Fruit fly (Drosophila melanogaster) whole organism, embryonic: ENCODE measurements around the gene CG15170.

ENCODE experiments used
- CG11695 ChIP-seq: fragments of 200-800 bp; sonication (Bioruptor generic); IDR thresholded peaks from 3 replicates; pipeline ENCODE4 v1.3.6; 2022; ENCODE audit warnings: missing biosample characterization, missing genetic modification characterization
- CG13775 ChIP-seq: fragments of 200-800 bp; sonication (Bioruptor generic); optimal IDR thresholded peaks from 3 replicates; lab custom pipeline; 2017; ENCODE audit warnings: missing biosample characterization, mild to moderate bottlenecking, missing genetic modification characterization
- CG14014 ChIP-seq: fragments of 200-800 bp; sonication (Bioruptor generic); IDR thresholded peaks from 2 replicates; pipeline ENCODE4 v1.3.6; 2022; ENCODE audit warnings: missing biosample characterization, missing genetic modification characterization
- CG15073 ChIP-seq: fragments of 200-800 bp; sonication (Bioruptor generic); optimal IDR thresholded peaks from 2 replicates; lab custom pipeline; 2016; ENCODE audit warnings: missing biosample characterization, missing genetic modification characterization
- CG15269 ChIP-seq: fragments of 200-800 bp; sonication (Bioruptor generic); optimal IDR thresholded peaks from 2 replicates; lab custom pipeline; 2018; ENCODE audit warnings: missing biosample characterization, mild to moderate bottlenecking, missing genetic modification characterization, moderate library complexity
- CG15696 ChIP-seq: fragments of 200-800 bp; sonication (Bioruptor generic); optimal IDR thresholded peaks from 2 replicates; lab custom pipeline; 2019; ENCODE audit warnings: missing biosample characterization, mild to moderate bottlenecking, missing genetic modification characterization, moderate library complexity
- CG16863 ChIP-seq: fragments of 200-800 bp; sonication (Bioruptor generic); optimal IDR thresholded peaks from 3 replicates; lab custom pipeline; 2016; ENCODE audit warnings: missing biosample characterization, missing genetic modification characterization
- CG17186 ChIP-seq: fragments of 200-800 bp; sonication (Bioruptor generic); optimal IDR thresholded peaks from 3 replicates; lab custom pipeline; 2017; ENCODE audit warnings: missing biosample characterization, missing genetic modification reagents, missing genetic modification characterization
- CG17385 ChIP-seq: fragments of 200-800 bp; sonication (Bioruptor generic); optimal IDR thresholded peaks from 3 replicates; lab custom pipeline; 2018; ENCODE audit warnings: missing biosample characterization, mild to moderate bottlenecking, missing genetic modification characterization
- CG30020 ChIP-seq: fragments of 200-800 bp; optimal IDR thresholded peaks from 2 replicates; lab custom pipeline; 2019; ENCODE audit warnings: missing biosample characterization, mild to moderate bottlenecking, missing genetic modification characterization, moderate library complexity
- CG34376 ChIP-seq: fragments of 200-800 bp; sonication (Bioruptor generic); optimal IDR thresholded peaks from 2 replicates; lab custom pipeline; 2018; ENCODE audit warnings: missing biosample characterization, mild to moderate bottlenecking, missing genetic modification characterization
- CG3726 ChIP-seq: fragments of 200-800 bp; sonication (Bioruptor generic); IDR thresholded peaks from 3 replicates; pipeline ENCODE4, ENCODE4 v1.3.6; 2022; ENCODE audit warnings: missing biosample characterization, missing genetic modification characterization
- CG43689 ChIP-seq: fragments of 200-800 bp; sonication (Bioruptor generic); IDR thresholded peaks from 2 replicates; pipeline ENCODE4 v1.3.6; 2022; ENCODE audit warnings: missing biosample characterization, missing genetic modification characterization
- CG7987 ChIP-seq: fragments of 200-800 bp; sonication (Bioruptor generic); optimal IDR thresholded peaks from 2 replicates; lab custom pipeline; 2018; ENCODE audit warnings: missing biosample characterization, mild to moderate bottlenecking, missing genetic modification characterization, moderate library complexity
- CG8281 ChIP-seq: fragments of 200-800 bp; sonication (Bioruptor generic); optimal IDR thresholded peaks from 2 replicates; lab custom pipeline; 2018; ENCODE audit warnings: missing biosample characterization, mild to moderate bottlenecking, missing genetic modification characterization, moderate library complexity
- CG8388 ChIP-seq: fragments of 200-800 bp; sonication (Bioruptor generic); optimal IDR thresholded peaks from 2 replicates; lab custom pipeline; 2019; ENCODE audit warnings: missing biosample characterization, mild to moderate bottlenecking, missing genetic modification characterization, moderate library complexity
- CG8765 ChIP-seq: fragments of 200-800 bp; sonication (Bioruptor generic); IDR thresholded peaks from 2 replicates; pipeline ENCODE4 v1.3.6; 2022; ENCODE audit warnings: missing biosample characterization, missing genetic modification characterization
- CG9215 ChIP-seq: fragments of 200-800 bp; sonication (Bioruptor generic); IDR thresholded peaks from 2 replicates; pipeline ENCODE4 v1.3.6; 2022; ENCODE audit warnings: missing biosample characterization, missing genetic modification characterization
- CG9609 ChIP-seq: fragments of 200-800 bp; sonication (Bioruptor generic); optimal IDR thresholded peaks from 3 replicates; lab custom pipeline; 2016; ENCODE audit warnings: missing biosample characterization, missing genetic modification characterization
- Dad ChIP-seq: fragments of 200-800 bp; sonication (Bioruptor generic); optimal IDR thresholded peaks from 3 replicates; lab custom pipeline; 2016; ENCODE audit warnings: missing biosample characterization, missing genetic modification characterization
- Eip74EF ChIP-seq, 2 experiments: fragments of 200-800 bp in 1 of 2; fragments of >200 bp in 1 of 2; sonication (Bioruptor generic) in 1 of 2; optimal IDR thresholded peaks; 2 replicates each; lab custom pipeline; 2017 to 2019; ENCODE audit warnings: missing biosample characterization in 2 of 2, missing genetic modification characterization in 2 of 2, mild to moderate bottlenecking in 1 of 2, moderate library complexity in 1 of 2
- Ets65A ChIP-seq: fragments of 200-800 bp; sonication (Bioruptor generic); peaks from one replicate; lab custom pipeline; 2016; ENCODE audit warnings: missing biosample characterization, missing genetic modification characterization
- Hr51 ChIP-seq, 2 experiments: fragments of 200-800 bp; sonication (Bioruptor generic); optimal IDR thresholded peaks; 2 replicates in 1 of 2; 3 replicates in 1 of 2; lab custom pipeline; 2016 to 2018; ENCODE audit warnings: missing biosample characterization in 2 of 2, missing genetic modification characterization in 2 of 2, mild to moderate bottlenecking in 1 of 2, moderate library complexity in 1 of 2
- Pdp1 ChIP-seq, 2 experiments: fragments of 200-800 bp; sonication (Bioruptor generic); optimal IDR thresholded peaks; 3 replicates each; lab custom pipeline; 2016; ENCODE audit warnings: missing biosample characterization in 2 of 2, missing genetic modification characterization in 2 of 2, mild to moderate bottlenecking in 1 of 2, moderate library complexity in 1 of 2
- Poxn ChIP-seq: fragments of 200-800 bp; sonication (Bioruptor generic); IDR thresholded peaks from 2 replicates; pipeline ENCODE4 v1.3.6; 2022; ENCODE audit warnings: missing biosample characterization, missing genetic modification characterization
- Ptx1 ChIP-seq: fragments of 200-800 bp; sonication (Bioruptor generic); IDR thresholded peaks from 2 replicates; pipeline ENCODE4 v1.3.6; 2022; ENCODE audit warnings: missing biosample characterization, missing genetic modification characterization
- Trl ChIP-seq, 3 experiments: fragments of >200 bp in 2 of 3; fragments of 200-800 bp in 1 of 3; sonication (Bioruptor generic) in 1 of 3; optimal IDR thresholded peaks; 2 replicates in 1 of 3; 3 replicates in 2 of 3; lab custom pipeline; 2016 to 2017; ENCODE audit warnings: missing biosample characterization in 1 of 3, missing genetic modification characterization in 1 of 3
- dysf ChIP-seq: fragments of 200-800 bp; sonication (Bioruptor generic); IDR thresholded peaks from 3 replicates; pipeline ENCODE4 v1.3.6; 2022; ENCODE audit warnings: missing biosample characterization, missing genetic modification characterization
- fd102C ChIP-seq: fragments of 200-800 bp; sonication (Bioruptor generic); optimal IDR thresholded peaks from 2 replicates; lab custom pipeline; 2018; ENCODE audit warnings: missing biosample characterization, mild to moderate bottlenecking, missing genetic modification characterization, moderate library complexity
- hb ChIP-seq: fragments of 200-800 bp; sonication (Bioruptor generic); IDR thresholded peaks from 3 replicates; pipeline ENCODE4 v1.3.6; 2022; ENCODE audit warnings: missing biosample characterization, missing genetic modification characterization; ENCODE audit not compliant: partially characterized antibody
- kni ChIP-seq: fragments of 200-800 bp; sonication (Bioruptor generic); optimal IDR thresholded peaks from 3 replicates; lab custom pipeline; 2017; ENCODE audit warnings: mild to moderate bottlenecking, missing biosample characterization, missing genetic modification reagents, missing genetic modification characterization
- lbe ChIP-seq: fragments of 200-800 bp; sonication (Bioruptor generic); optimal IDR thresholded peaks from 2 replicates; lab custom pipeline; 2016; ENCODE audit warnings: missing biosample characterization, mild to moderate bottlenecking, missing genetic modification characterization
- mam ChIP-seq: fragments of 200-800 bp; sonication (Bioruptor generic); optimal IDR thresholded peaks from 3 replicates; lab custom pipeline; 2016; ENCODE audit warnings: missing biosample characterization, missing genetic modification characterization
- p53 ChIP-seq: fragments of 200-800 bp; sonication (Bioruptor generic); optimal IDR thresholded peaks from 2 replicates; lab custom pipeline; 2016; ENCODE audit warnings: missing biosample characterization, missing genetic modification characterization
- pan ChIP-seq, 4 experiments: fragments of >200 bp in 3 of 4; fragments of 200-800 bp in 1 of 4; sonication (Bioruptor generic) in 1 of 4; optimal IDR thresholded peaks in 3 of 4; IDR thresholded peaks in 1 of 4; 2 replicates each; pipeline versions ENCODE4 v1.3.6 to Lab custom; 2017 to 2022; ENCODE audit warnings: missing biosample characterization in 2 of 4, missing genetic modification characterization in 2 of 4, mixed read lengths in 1 of 4
- tap ChIP-seq: fragments of 200-800 bp; optimal IDR thresholded peaks from 3 replicates; lab custom pipeline; 2019; ENCODE audit warnings: missing biosample characterization, mild to moderate bottlenecking, missing genetic modification characterization, moderate library complexity
- tll ChIP-seq, 2 experiments: fragments of 200-800 bp in 1 of 2; fragments of >200 bp in 1 of 2; sonication (Bioruptor generic) in 1 of 2; optimal IDR thresholded peaks; 2 replicates each; lab custom pipeline; 2017 to 2019; ENCODE audit warnings: missing biosample characterization in 2 of 2, missing genetic modification characterization in 2 of 2, mild to moderate bottlenecking in 1 of 2, moderate library complexity in 1 of 2
- vfl ChIP-seq: fragments of 200-800 bp; sonication (Bioruptor generic); optimal IDR thresholded peaks from 2 replicates; lab custom pipeline; 2016; ENCODE audit warnings: missing biosample characterization, missing genetic modification characterization
- vnd ChIP-seq: fragments of 200-800 bp; sonication (Bioruptor generic); IDR thresholded peaks from 3 replicates; pipeline ENCODE4 v1.3.6; 2022; ENCODE audit warnings: missing biosample characterization, missing genetic modification characterization; ENCODE audit not compliant: partially characterized antibody
- zf30C ChIP-seq: fragments of 200-800 bp; sonication (Bioruptor generic); optimal IDR thresholded peaks from 3 replicates; lab custom pipeline; 2018; ENCODE audit warnings: missing biosample characterization, mild to moderate bottlenecking, missing genetic modification characterization

Gene CG15170

dm6 chr2L:19023972-19024743 lies 34.1 kb upstream of the CG15170 start (continued):
- peak; percentile 57 for TF ChIP-seq CG13775 (GFP tag; lab: Kevin White, UChicago)
- no peak for TF ChIP-seq p53 (GFP tag; lab: Kevin White, UChicago)
- no peak for TF ChIP-seq Poxn (GFP tag; lab: Robert Waterston, UW)
- TF ChIP-seq CG15269 (tag; lab: Kevin White, UChicago) = peak; percentile 84
- peak in 1 of 2 experiments; percentile 66 for TF ChIP-seq Eip74EF (GFP tag; optimal IDR thresholded peaks at IDR 0.05; lab: Kevin White, UChicago)
- peak; percentile 51 for TF ChIP-seq zf30C (GFP tag; lab: Kevin White, UChicago)
- TF ChIP-seq CG8765 (GFP tag; lab: Robert Waterston, UW) = no peak
- TF ChIP-seq CG11695 (GFP tag; lab: Robert Waterston, UW) = peak; percentile 66
- peak; percentile 72; the same call in 2 of the 3 replicates for TF ChIP-seq dysf (GFP tag; lab: Robert Waterston, UW)
- TF ChIP-seq kni (GFP tag; lab: Kevin White, UChicago) = no peak
- TF ChIP-seq CG17186 = no peak
- no peak for TF ChIP-seq CG9609
- peak; percentile 10 for TF ChIP-seq CG7987 (GFP tag; lab: Kevin White, UChicago)
- TF ChIP-seq Dad = no peak
- no peak for TF ChIP-seq Trl (optimal IDR thresholded peaks at IDR 0.05; lab: Kevin White, UChicago)
- no peak for TF ChIP-seq Trl (GFP tag; optimal IDR thresholded peaks at IDR 0.05; lab: Kevin White, UChicago)
- peak; percentile 67 for TF ChIP-seq CG34376
- peak; percentile 46; the same call in 1 of the 2 replicates for TF ChIP-seq CG9215
- peak; percentile 38 for TF ChIP-seq vfl (GFP tag; lab: Kevin White, UChicago)
- no peak for TF ChIP-seq pan (optimal IDR thresholded peaks at IDR 0.05; lab: Kevin White, UChicago)
- no peak for TF ChIP-seq pan (GFP tag; optimal IDR thresholded peaks at IDR 0.05 in 1 of 2, IDR thresholded peaks at IDR 0.05 in 1 of 2)
- TF ChIP-seq Ptx1 (GFP tag; lab: Robert Waterston, UW) = peak; percentile 68
- peak; percentile 58; the same call in 1 of the 2 replicates for TF ChIP-seq CG14014 (GFP tag; lab: Robert Waterston, UW)
- no peak for TF ChIP-seq lbe (GFP tag; lab: Kevin White, UChicago)
- no peak for TF ChIP-seq fd102C (GFP tag; lab: Kevin White, UChicago)
- peak; percentile 51 for TF ChIP-seq mam
- TF ChIP-seq CG8281 = peak; percentile 19
- TF ChIP-seq CG17385 (GFP tag; lab: Kevin White, UChicago) = peak; percentile 76
- peak; percentile 10 for TF ChIP-seq CG30020 (tag; lab: Kevin White, UChicago)
- peak; percentile 65 for TF ChIP-seq CG8388 (GFP tag; lab: Kevin White, UChicago)
- no peak for TF ChIP-seq CG3726
- no peak for TF ChIP-seq tll (GFP tag; optimal IDR thresholded peaks at IDR 0.05; lab: Kevin White, UChicago)
- TF ChIP-seq Ets65A (GFP tag; lab: Kevin White, UChicago) = peak; percentile 89
- no peak for TF ChIP-seq CG43689 (GFP tag; lab: Robert Waterston, UW)
- peak in 1 of 2 experiments; percentile 86 for TF ChIP-seq Hr51 (GFP tag; optimal IDR thresholded peaks at IDR 0.05; lab: Kevin White, UChicago)
- no peak for TF ChIP-seq CG15073 (GFP tag; lab: Kevin White, UChicago)
- TF ChIP-seq CG15696 (tag; lab: Kevin White, UChicago) = peak; percentile 9

dm6 chr2L:19022221-19022516 lies 32.1 kb upstream of the CG15170 start, which contains the start of gene CG15172:
Gene CG15172, plus strand, starts transcription at chr2L:19022417.
- TF ChIP-seq Pdp1 (GFP tag; optimal IDR thresholded peaks at IDR 0.05; lab: Kevin White, UChicago) (peak in 1 of 2 experiments; percentile 78), CG16863 (GFP tag; lab: Kevin White, UChicago) (no peak), vnd (GFP tag; lab: Robert Waterston, UW) (no peak), hb (GFP tag; lab: Robert Waterston, UW) (no peak), tap (tag; lab: Kevin White, UChicago) (no peak)
- TF ChIP-seq, all 482 proteins: peak for 1
